Worm (Caenorhabditis elegans) whole organism, L2 larva: ENCODE measurements around the gene tlk-1.

ENCODE experiments used
- C34F6.9 ChIP-seq: fragments of 150-350 bp; optimal IDR thresholded peaks from 2 replicates; lab custom pipeline; 2014; ENCODE audit warnings: missing biosample characterization, missing genetic modification characterization
- F13H6.1 ChIP-seq: sonication (generic microtip); optimal IDR thresholded peaks from 2 replicates; lab custom pipeline; 2016; ENCODE audit warnings: missing genetic modification characterization, missing compliant biosample characterization
- Y55F3AM.14 ChIP-seq: fragments of 200-800 bp; sonication (Bioruptor generic); optimal IDR thresholded peaks from 2 replicates; lab custom pipeline; 2018; ENCODE audit warnings: mild to moderate bottlenecking, missing genetic modification characterization, missing compliant biosample characterization
- ZK546.5 ChIP-seq: sonication (generic microtip); optimal IDR thresholded peaks from 2 replicates; lab custom pipeline; 2017; ENCODE audit warnings: missing biosample characterization, missing genetic modification characterization
- aly-2 ChIP-seq: fragments of 150-350 bp; optimal IDR thresholded peaks from 2 replicates; lab custom pipeline; 2014; ENCODE audit warnings: missing biosample characterization, missing genetic modification characterization
- ama-1 ChIP-seq: fragments of 150-350 bp; optimal IDR thresholded peaks from 2 replicates; lab custom pipeline; 2018; ENCODE audit warnings: inconsistent platforms
- blmp-1 ChIP-seq: sonication (generic microtip); optimal IDR thresholded peaks from 2 replicates; lab custom pipeline; 2017; ENCODE audit warnings: missing genetic modification characterization, mild to moderate bottlenecking, missing compliant biosample characterization, antibody characterized with exemption, moderate library complexity; ENCODE audit not compliant: insufficient read depth
- ceh-16 ChIP-seq: fragments of 150-350 bp; optimal IDR thresholded peaks from 2 replicates; lab custom pipeline; 2014; ENCODE audit warnings: missing biosample characterization, missing genetic modification characterization
- ceh-82 ChIP-seq: fragments of 150-350 bp; optimal IDR thresholded peaks from 2 replicates; lab custom pipeline; 2014; ENCODE audit warnings: missing biosample characterization, missing genetic modification characterization
- crh-2 ChIP-seq: sonication (generic microtip); optimal IDR thresholded peaks from 2 replicates; lab custom pipeline; 2017; ENCODE audit warnings: missing biosample characterization, missing genetic modification characterization
- dmd-4 ChIP-seq: sonication (generic microtip); optimal IDR thresholded peaks from 2 replicates; lab custom pipeline; 2017; ENCODE audit warnings: missing biosample characterization, missing genetic modification characterization
- egl-27 ChIP-seq: sonication (generic microtip); optimal IDR thresholded peaks from 3 replicates; lab custom pipeline; 2017; ENCODE audit warnings: missing biosample characterization, missing genetic modification reagents, missing genetic modification characterization
- elt-1 ChIP-seq: fragments of 150-350 bp; optimal IDR thresholded peaks from 2 replicates; lab custom pipeline; 2014; ENCODE audit warnings: missing biosample characterization, missing genetic modification characterization
- fos-1 ChIP-seq: fragments of 150-350 bp; optimal IDR thresholded peaks from 2 replicates; lab custom pipeline; 2014; ENCODE audit warnings: missing biosample characterization, missing genetic modification characterization
- gmeb-1 ChIP-seq: fragments of 150-350 bp; optimal IDR thresholded peaks from 2 replicates; lab custom pipeline; 2014; ENCODE audit warnings: missing biosample characterization, missing genetic modification characterization
- mab-5 ChIP-seq: fragments of 150-350 bp; optimal IDR thresholded peaks from 2 replicates; lab custom pipeline; 2014; ENCODE audit warnings: missing biosample characterization, missing genetic modification characterization
- mdl-1 ChIP-seq, 2 experiments: fragments of 150-350 bp in 1 of 2; sonication (generic microtip) in 1 of 2; optimal IDR thresholded peaks; 2 replicates each; lab custom pipeline; 2017; ENCODE audit warnings: missing biosample characterization in 2 of 2, missing genetic modification characterization in 2 of 2
- nhr-10 ChIP-seq: sonication (generic microtip); optimal IDR thresholded peaks from 2 replicates; lab custom pipeline; 2017; ENCODE audit warnings: missing biosample characterization, missing genetic modification characterization
- nhr-12 ChIP-seq: fragments of 150-350 bp; optimal IDR thresholded peaks from 2 replicates; lab custom pipeline; 2014; ENCODE audit warnings: missing biosample characterization, missing genetic modification characterization
- nhr-237 ChIP-seq: fragments of 150-350 bp; optimal IDR thresholded peaks from 2 replicates; lab custom pipeline; 2014; ENCODE audit warnings: missing biosample characterization, missing genetic modification characterization
- nhr-25 ChIP-seq: fragments of 150-350 bp; sonication (generic microtip); optimal IDR thresholded peaks from 3 replicates; lab custom pipeline; 2014; ENCODE audit warnings: missing biosample characterization, missing genetic modification characterization
- nhr-6 ChIP-seq: fragments of 150-350 bp; optimal IDR thresholded peaks from 2 replicates; lab custom pipeline; 2014; ENCODE audit warnings: missing biosample characterization, missing genetic modification characterization
- nhr-77 ChIP-seq: fragments of 150-350 bp; optimal IDR thresholded peaks from 2 replicates; lab custom pipeline; 2014; ENCODE audit warnings: missing biosample characterization, missing genetic modification characterization
- peb-1 ChIP-seq: fragments of 150-350 bp; optimal IDR thresholded peaks from 2 replicates; lab custom pipeline; 2014; ENCODE audit warnings: missing biosample characterization, missing genetic modification characterization
- sem-4 ChIP-seq: fragments of 150-350 bp; optimal IDR thresholded peaks from 2 replicates; lab custom pipeline; 2014; ENCODE audit warnings: missing biosample characterization, missing genetic modification reagents, missing genetic modification characterization
- skn-1 ChIP-seq: sonication (generic microtip); optimal IDR thresholded peaks from 2 replicates; lab custom pipeline; 2017; ENCODE audit warnings: missing biosample characterization, missing genetic modification characterization
- sma-9 ChIP-seq, 2 experiments: fragments of 150-350 bp in 1 of 2; sonication (generic microtip) in 1 of 2; optimal IDR thresholded peaks; 2 replicates each; lab custom pipeline; 2014 to 2016; ENCODE audit warnings: missing genetic modification characterization in 2 of 2, mild to moderate bottlenecking in 1 of 2, missing biosample characterization in 1 of 2, missing compliant biosample characterization in 1 of 2, missing genetic modification reagents in 1 of 2, moderate library complexity in 1 of 2
- snpc-4 ChIP-seq: fragments of 150-350 bp; optimal IDR thresholded peaks from 2 replicates; lab custom pipeline; 2014; ENCODE audit warnings: missing biosample characterization, missing genetic modification characterization
- unc-39 ChIP-seq: fragments of 150-350 bp; optimal IDR thresholded peaks from 2 replicates; lab custom pipeline; 2014; ENCODE audit warnings: missing biosample characterization, missing genetic modification characterization
- unc-55 ChIP-seq: fragments of 150-350 bp; sonication (generic microtip); optimal IDR thresholded peaks from 3 replicates; lab custom pipeline; 2014; ENCODE audit warnings: missing biosample characterization, missing genetic modification reagents, missing genetic modification characterization
- zag-1 ChIP-seq: fragments of 150-350 bp; optimal IDR thresholded peaks from 2 replicates; lab custom pipeline; 2014; ENCODE audit warnings: missing biosample characterization, missing genetic modification characterization
- ztf-1 ChIP-seq: fragments of 200-800 bp; sonication (Bioruptor generic); conservative IDR thresholded peaks from 2 replicates; pipeline ENCODE4 v1.3.6; 2022; ENCODE audit warnings: missing genetic modification characterization, missing compliant biosample characterization
- ztf-11 ChIP-seq: sonication (generic microtip); optimal IDR thresholded peaks from 2 replicates; lab custom pipeline; 2017; ENCODE audit warnings: missing biosample characterization, missing genetic modification characterization
- ztf-4 ChIP-seq: fragments of 150-350 bp; optimal IDR thresholded peaks from 2 replicates; lab custom pipeline; 2014; ENCODE audit warnings: missing biosample characterization, missing genetic modification characterization

tlk-1 gene

DNA sequence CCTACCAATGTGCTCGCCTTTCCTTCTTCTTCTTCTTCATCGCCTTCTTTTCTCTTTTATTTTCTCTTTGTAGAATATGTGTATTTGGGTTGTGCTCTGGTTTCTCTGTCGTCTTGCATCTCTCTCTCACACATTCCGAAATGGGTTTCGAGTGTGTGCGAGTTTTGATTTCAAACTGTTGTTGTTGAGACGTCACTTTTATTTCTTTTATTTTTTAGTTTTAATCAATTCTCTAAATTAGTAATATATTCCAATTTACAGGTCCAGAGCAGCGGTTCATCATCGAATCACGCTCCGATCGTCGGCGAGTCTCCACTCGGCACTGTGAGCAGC is 4.9 kb downstream of the tlk-1 start:
- TF ChIP-seq F13H6.1: no peak
- TF ChIP-seq unc-55 (GFP tag; lab: Kevin White, UChicago): peak; percentile 28
- peak; percentile 9 for TF ChIP-seq sma-9 (GFP tag; optimal IDR thresholded peaks at IDR 0.05; lab: Kevin White, UChicago)
- TF ChIP-seq sma-9 (tag; optimal IDR thresholded peaks at IDR 0.05; lab: Kevin White, UChicago): no peak

DNA sequence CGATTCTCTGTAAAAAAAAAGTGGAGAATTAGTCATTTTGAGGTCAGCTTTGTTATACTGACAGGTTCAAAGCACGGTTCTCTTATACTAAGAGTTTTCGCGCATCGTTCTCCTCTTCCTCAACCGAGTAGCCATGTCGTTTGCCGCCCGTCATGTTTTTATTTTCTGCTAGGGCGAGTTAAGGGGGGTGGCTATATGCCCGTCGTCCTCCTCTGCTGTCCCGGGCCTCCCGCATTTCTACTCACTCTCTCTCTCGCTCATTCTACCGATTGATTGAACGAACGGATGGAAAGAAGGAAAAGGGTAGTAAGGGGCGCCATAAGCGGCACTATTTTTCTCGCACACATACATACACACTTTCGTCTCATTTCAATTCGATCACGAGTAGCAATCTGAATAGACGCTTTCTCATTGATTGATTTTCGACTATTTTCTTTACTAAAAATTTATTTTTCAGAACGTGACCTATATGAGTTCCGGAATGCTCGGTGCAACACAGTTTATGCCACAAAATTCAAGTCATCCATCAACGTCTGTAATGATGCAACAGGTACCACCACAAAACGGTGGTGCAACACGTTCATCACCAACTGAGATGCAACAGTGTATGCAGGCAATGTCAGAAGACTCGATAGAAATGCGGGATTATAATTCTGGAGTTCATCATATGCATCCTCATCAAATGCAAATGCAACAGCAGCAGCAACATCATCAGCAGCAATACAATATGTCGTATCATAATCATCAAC is 5.7 kb downstream of the tlk-1 start:
- TF ChIP-seq C34F6.9: peak; percentile 4
- no peak for TF ChIP-seq skn-1 (tag; lab: Kevin White, UChicago)
- no peak for TF ChIP-seq nhr-10 (tag; lab: Kevin White, UChicago)

DNA sequence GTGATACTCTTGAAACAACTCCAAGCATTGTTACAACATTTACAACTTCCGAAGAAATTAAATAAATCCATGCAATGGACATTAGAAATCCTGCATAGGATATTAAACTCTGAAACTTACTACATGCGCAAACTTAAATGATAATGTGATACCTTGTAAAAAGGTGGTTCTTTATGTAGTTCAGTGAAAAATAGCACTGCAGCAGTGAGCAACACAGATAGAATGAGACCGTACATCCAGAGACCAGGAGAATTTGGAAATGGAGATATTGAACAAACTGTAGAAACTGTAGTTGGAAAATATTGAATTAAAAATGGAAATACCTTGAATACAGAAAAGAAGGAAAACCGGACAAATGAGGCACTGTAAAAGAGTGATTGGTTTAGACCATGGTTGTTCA is 11.5 kb downstream of the tlk-1 start:
- no peak for TF ChIP-seq unc-39 (tag; lab: Kevin White, UChicago)
- no peak for TF ChIP-seq dmd-4
- TF ChIP-seq aly-2: no peak
- no peak for TF ChIP-seq ztf-4 (tag; lab: Kevin White, UChicago)
- no peak for TF ChIP-seq C34F6.9
- TF ChIP-seq sem-4 (tag; lab: Kevin White, UChicago): no peak
- TF ChIP-seq fos-1 (tag; lab: Kevin White, UChicago): no peak
- TF ChIP-seq nhr-237 (tag; lab: Kevin White, UChicago): no peak
- no peak for TF ChIP-seq ceh-16
- no peak for TF ChIP-seq ama-1 (lab: Kevin White, UChicago)
- TF ChIP-seq skn-1 (tag; lab: Kevin White, UChicago): no peak
- TF ChIP-seq nhr-25: no peak
- TF ChIP-seq nhr-12: no peak
- TF ChIP-seq mab-5 (tag; lab: Kevin White, UChicago): no peak
- no peak for TF ChIP-seq blmp-1 (tag; lab: Kevin White, UChicago)
- TF ChIP-seq, all 48 proteins: peak for 0

DNA sequence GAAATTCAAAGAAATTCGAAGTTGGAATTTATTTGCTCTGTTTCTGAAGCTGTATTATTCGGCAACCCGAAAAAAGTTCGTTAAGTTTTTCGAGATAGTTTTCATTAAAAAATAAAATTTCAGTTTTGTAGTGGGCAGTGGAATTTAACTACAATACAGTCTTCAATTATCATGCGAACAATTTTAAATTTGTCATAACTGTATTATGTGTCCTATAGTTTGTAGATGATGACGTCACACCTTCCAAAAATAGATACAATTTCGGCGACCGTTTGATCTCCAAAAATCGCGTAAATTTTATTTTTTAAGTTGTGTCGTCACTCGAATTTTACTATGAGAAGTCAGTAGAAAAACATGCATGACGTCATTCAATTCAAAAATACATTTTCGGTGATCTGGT is 13.5 kb downstream of the tlk-1 start:
- TF ChIP-seq nhr-237 (tag; lab: Kevin White, UChicago) (no peak), nhr-6 (tag; lab: Kevin White, UChicago) (no peak), ceh-16 (no peak), fos-1 (tag; lab: Kevin White, UChicago) (no peak), unc-55 (GFP tag; lab: Kevin White, UChicago) (no peak), ZK546.5 (tag; lab: Kevin White, UChicago) (no peak), ztf-11 (no peak), elt-1 (tag; lab: Kevin White, UChicago) (no peak), dmd-4 (no peak), zag-1 (tag; lab: Kevin White, UChicago) (no peak), sma-9 (GFP tag; optimal IDR thresholded peaks at IDR 0.05; lab: Kevin White, UChicago) (no peak), sma-9 (tag; optimal IDR thresholded peaks at IDR 0.05; lab: Kevin White, UChicago) (no peak), crh-2 (tag; lab: Kevin White, UChicago) (no peak), mdl-1 (tag; optimal IDR thresholded peaks at IDR 0.05; lab: Kevin White, UChicago) (no peak)
- TF ChIP-seq, all 48 proteins: peak for 0

DNA sequence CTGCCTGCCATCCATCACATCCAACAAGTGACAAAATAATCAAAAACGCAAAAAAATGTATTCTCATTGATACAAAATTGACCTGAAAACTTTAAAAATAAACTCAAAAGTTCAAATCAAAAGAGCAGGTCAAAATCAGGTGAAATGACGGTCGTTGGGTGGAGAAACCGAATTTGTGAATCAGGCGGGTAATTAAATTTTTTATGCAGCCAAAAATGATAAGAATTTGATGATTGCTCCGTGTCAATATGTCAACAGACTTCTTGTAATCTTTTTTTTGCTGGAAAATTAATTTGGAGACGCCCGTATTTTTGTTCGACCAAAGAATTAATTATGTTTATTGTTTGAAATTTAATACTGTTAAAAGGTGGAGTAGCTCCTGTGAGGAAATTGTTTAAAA is 14.2 kb downstream of the tlk-1 start, which contains the start of gene ncx-6:
TSS of gene ncx-6 (minus strand) at position 88 of the 400 bp plus-strand sequence.
- peak; percentile 12 for TF ChIP-seq fos-1 (tag; lab: Kevin White, UChicago)
- no peak for TF ChIP-seq C34F6.9

DNA sequence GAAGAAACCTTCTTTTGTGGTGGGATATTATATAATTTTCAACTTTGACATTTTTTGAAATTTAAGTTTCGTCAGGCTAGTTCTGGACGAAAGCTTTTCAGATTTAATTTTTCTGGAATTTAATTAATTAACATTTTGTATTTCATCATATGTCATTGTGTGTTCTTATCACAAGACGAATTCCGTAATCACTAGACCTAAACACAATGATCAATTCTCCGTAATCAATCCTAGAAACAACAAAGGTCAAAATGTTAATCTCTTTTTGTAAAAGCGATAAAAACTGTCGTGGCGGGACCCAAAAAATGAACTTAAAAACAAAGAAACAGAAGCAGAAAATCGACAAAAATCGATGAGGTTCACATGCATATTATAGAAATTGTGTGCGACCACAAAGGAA is 15.1 kb downstream of the tlk-1 start:
- TF ChIP-seq sma-9 (GFP tag; optimal IDR thresholded peaks at IDR 0.05; lab: Kevin White, UChicago): peak; percentile 47
- no peak for TF ChIP-seq sma-9 (tag; optimal IDR thresholded peaks at IDR 0.05; lab: Kevin White, UChicago)
- peak; percentile 36 for TF ChIP-seq fos-1 (tag; lab: Kevin White, UChicago)
- no peak for TF ChIP-seq nhr-10 (tag; lab: Kevin White, UChicago)
- no peak for TF ChIP-seq ceh-82 (tag; lab: Kevin White, UChicago)
- TF ChIP-seq F13H6.1: no peak
- no peak for TF ChIP-seq zag-1 (tag; lab: Kevin White, UChicago)
- TF ChIP-seq nhr-6 (tag; lab: Kevin White, UChicago): no peak
- no peak for TF ChIP-seq ztf-11
- peak; percentile 4 for TF ChIP-seq crh-2 (tag; lab: Kevin White, UChicago)
- no peak for TF ChIP-seq ama-1 (lab: Kevin White, UChicago)

DNA sequence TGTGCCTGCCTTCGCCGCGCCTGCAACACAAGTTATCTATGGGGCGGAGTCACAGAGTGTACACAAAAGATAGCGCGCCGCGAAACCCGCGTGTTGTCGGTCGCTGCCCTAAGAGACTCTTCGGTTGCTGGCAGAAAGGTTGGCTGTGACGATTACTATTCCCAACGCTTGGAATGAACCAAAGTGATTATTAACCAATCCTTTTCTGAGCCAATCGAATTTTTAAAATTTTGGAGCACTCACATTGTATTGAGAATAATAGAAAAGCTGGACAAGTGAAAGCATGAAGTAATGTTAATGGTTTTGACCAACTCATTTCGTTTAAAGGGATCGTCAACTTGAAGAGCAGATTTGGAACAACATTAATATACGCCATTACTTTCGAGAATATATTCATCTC is 17.6 kb downstream of the tlk-1 start:
- TF ChIP-seq ama-1 (lab: Kevin White, UChicago): peak; percentile 98
- peak; percentile 22 for TF ChIP-seq egl-27 (tag; lab: Kevin White, UChicago)
- TF ChIP-seq aly-2: no peak
- peak; percentile 58 for TF ChIP-seq fos-1 (tag; lab: Kevin White, UChicago)
- peak; percentile 98 for TF ChIP-seq snpc-4 (tag; lab: Kevin White, UChicago)
- no peak for TF ChIP-seq ZK546.5 (tag; lab: Kevin White, UChicago)
- no peak for TF ChIP-seq C34F6.9
- TF ChIP-seq Y55F3AM.14 (GFP tag; lab: Kevin White, UChicago): peak; percentile 27
- TF ChIP-seq ztf-1 (GFP tag; lab: Robert Waterston, UW): no peak
- TF ChIP-seq unc-39 (tag; lab: Kevin White, UChicago): no peak
- TF ChIP-seq ceh-16: peak; percentile 41
- no peak for TF ChIP-seq peb-1 (tag; lab: Kevin White, UChicago)
- no peak for TF ChIP-seq blmp-1 (tag; lab: Kevin White, UChicago)
- TF ChIP-seq crh-2 (tag; lab: Kevin White, UChicago): peak; percentile 58
- peak; percentile 66 for TF ChIP-seq F13H6.1
- no peak for TF ChIP-seq nhr-6 (tag; lab: Kevin White, UChicago)
- TF ChIP-seq nhr-10 (tag; lab: Kevin White, UChicago): no peak
- peak; percentile 90 for TF ChIP-seq sma-9 (GFP tag; optimal IDR thresholded peaks at IDR 0.05; lab: Kevin White, UChicago)
- TF ChIP-seq sma-9 (tag; optimal IDR thresholded peaks at IDR 0.05; lab: Kevin White, UChicago): no peak
- peak; percentile 79 for TF ChIP-seq gmeb-1 (tag; lab: Kevin White, UChicago)
- no peak for TF ChIP-seq sem-4 (tag; lab: Kevin White, UChicago)
- TF ChIP-seq skn-1 (tag; lab: Kevin White, UChicago): no peak
- TF ChIP-seq nhr-77: peak; percentile 30
- TF ChIP-seq nhr-25: peak; percentile 53
- TF ChIP-seq mdl-1 (tag; optimal IDR thresholded peaks at IDR 0.05; lab: Kevin White, UChicago): peak in 1 of 2 experiments; percentile 42
